Worm (Caenorhabditis elegans) whole organism, L4 larva: ENCODE data around the gene tbx-9.

Source experiments
- ceh-28 ChIP-seq: fragments of 150-350 bp; optimal IDR thresholded peaks from 2 replicates; lab custom pipeline; 2014; ENCODE audit warnings: missing biosample characterization, missing genetic modification reagents, missing genetic modification characterization
- ces-1 ChIP-seq: fragments of 150-350 bp; sonication (generic microtip); optimal IDR thresholded peaks from 4 replicates; lab custom pipeline; 2014; ENCODE audit warnings: missing biosample characterization, missing genetic modification reagents, missing genetic modification characterization
- jun-1 ChIP-seq: fragments of 150-350 bp; optimal IDR thresholded peaks from 2 replicates; lab custom pipeline; 2014; ENCODE audit warnings: missing biosample characterization, missing genetic modification reagents, missing genetic modification characterization
- mdl-1 ChIP-seq, 2 experiments: fragments of 150-350 bp in 1 of 2; sonication (generic microtip) in 1 of 2; optimal IDR thresholded peaks; 2 replicates each; lab custom pipeline; 2014 to 2017; ENCODE audit warnings: missing biosample characterization in 2 of 2, missing genetic modification characterization in 2 of 2
- nhr-10 ChIP-seq: fragments of 150-350 bp; optimal IDR thresholded peaks from 2 replicates; lab custom pipeline; 2014; ENCODE audit warnings: missing biosample characterization, missing genetic modification characterization
- nhr-237 ChIP-seq: sonication (generic microtip); optimal IDR thresholded peaks from 2 replicates; lab custom pipeline; 2017; ENCODE audit warnings: missing biosample characterization, missing genetic modification characterization
- nhr-28 ChIP-seq: fragments of 150-350 bp; optimal IDR thresholded peaks from 2 replicates; lab custom pipeline; 2014; ENCODE audit warnings: missing biosample characterization, missing genetic modification characterization
- nhr-77 ChIP-seq: fragments of 150-350 bp; optimal IDR thresholded peaks from 2 replicates; lab custom pipeline; 2014; ENCODE audit warnings: missing biosample characterization, missing genetic modification characterization
- pha-4 ChIP-seq, 2 experiments: fragments of 150-350 bp in 1 of 2; fragments of 200-800 bp in 1 of 2; sonication (Bioruptor generic) in 1 of 2; IDR thresholded peaks in 1 of 2; optimal IDR thresholded peaks in 1 of 2; 2 replicates each; pipeline versions ENCODE4 v1.3.6 to Lab custom; 2014 to 2022; ENCODE audit warnings: missing genetic modification characterization in 2 of 2, missing genetic modification reagents in 2 of 2, missing biosample characterization in 1 of 2, missing compliant biosample characterization in 1 of 2
- php-3 ChIP-seq: fragments of 200-800 bp; sonication (Bioruptor generic); IDR thresholded peaks from 2 replicates; pipeline ENCODE4 v1.3.6; 2022; ENCODE audit warnings: missing genetic modification reagents, missing genetic modification characterization, missing compliant biosample characterization
- unc-62 ChIP-seq, 3 experiments: fragments of 150-350 bp in 1 of 3; sonication (generic microtip); optimal IDR thresholded peaks in 2 of 3; peaks in 1 of 3; 1 replicate in 1 of 3; 2 replicates in 2 of 3; lab custom pipeline; 2014 to 2017; ENCODE audit warnings: missing biosample characterization in 3 of 3, missing genetic modification characterization in 3 of 3, missing genetic modification reagents in 3 of 3, missing genotype in 1 of 3
- zag-1 ChIP-seq: fragments of 150-350 bp; optimal IDR thresholded peaks from 2 replicates; lab custom pipeline; 2014; ENCODE audit warnings: missing biosample characterization, missing genetic modification characterization

DNA sequence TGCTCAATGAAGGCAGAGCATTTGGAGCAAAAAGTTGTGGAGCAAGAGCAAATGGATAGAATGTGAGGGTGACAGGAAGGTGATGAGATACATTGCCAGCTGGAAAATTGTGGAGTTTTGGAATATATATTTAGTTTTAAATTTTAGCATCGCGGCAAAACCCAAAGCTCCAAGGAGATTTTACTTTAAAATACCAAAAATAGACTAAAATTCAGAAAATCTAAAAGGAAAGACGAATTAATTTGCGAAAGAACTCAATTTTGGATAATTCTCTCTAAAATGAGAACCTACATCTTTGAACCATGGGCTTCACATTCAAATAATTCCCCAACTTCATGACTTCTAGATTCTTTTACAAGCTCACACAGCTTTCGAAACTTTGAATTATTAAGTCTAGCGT lies 9.1 kb downstream of the tbx-9 start, which contains the start of gene T07C4.12:
- no peak for TF ChIP-seq mdl-1 (tag; optimal IDR thresholded peaks at IDR 0.05; lab: Kevin White, UChicago)
- no peak for TF ChIP-seq nhr-10
- no peak for TF ChIP-seq nhr-237 (tag; lab: Kevin White, UChicago)
- no peak for TF ChIP-seq zag-1 (tag; lab: Kevin White, UChicago)
- TF ChIP-seq ceh-28: no peak
- no peak for TF ChIP-seq nhr-28 (tag; lab: Kevin White, UChicago)
- no peak for TF ChIP-seq php-3 (GFP tag; lab: Robert Waterston, UW)
- TF ChIP-seq unc-62 (GFP tag; optimal IDR thresholded peaks at IDR 0.05 in 1 of 2; lab: Kevin White, UChicago): no peak
- TF ChIP-seq unc-62 (tag; optimal IDR thresholded peaks at IDR 0.05; lab: Kevin White, UChicago): no peak
- no peak for TF ChIP-seq nhr-77 (tag; lab: Kevin White, UChicago)
- TF ChIP-seq jun-1 (tag; lab: Kevin White, UChicago): no peak
- no peak for TF ChIP-seq pha-4 (GFP tag; IDR thresholded peaks at IDR 0.05; lab: Robert Waterston, UW)
- no peak for TF ChIP-seq pha-4 (tag; optimal IDR thresholded peaks at IDR 0.05; lab: Kevin White, UChicago)
- no peak for TF ChIP-seq ces-1 (GFP tag; lab: Kevin White, UChicago)
